Worm (Caenorhabditis elegans) whole organism, L3 larva: ENCODE results near the gene Y39B6A.42.

Experiments used
- R02D3.7 ChIP-seq: fragments of 150-350 bp; optimal IDR thresholded peaks from 2 replicates; lab custom pipeline; 2014; ENCODE audit warnings: missing biosample characterization, missing genetic modification characterization
- ZK546.5 ChIP-seq: sonication (generic microtip); optimal IDR thresholded peaks from 2 replicates; lab custom pipeline; 2017; ENCODE audit warnings: missing biosample characterization, missing genetic modification characterization
- aly-2 ChIP-seq: fragments of 150-350 bp; optimal IDR thresholded peaks from 2 replicates; lab custom pipeline; 2014; ENCODE audit warnings: missing biosample characterization, missing genetic modification characterization
- ama-1 ChIP-seq: fragments of 150-350 bp; optimal IDR thresholded peaks from 2 replicates; lab custom pipeline; 2018
- ceh-16 ChIP-seq: sonication (generic microtip); optimal IDR thresholded peaks from 2 replicates; lab custom pipeline; 2017; ENCODE audit warnings: missing biosample characterization, missing genetic modification characterization
- ceh-28 ChIP-seq: fragments of 150-350 bp; optimal IDR thresholded peaks from 2 replicates; lab custom pipeline; 2014; ENCODE audit warnings: missing biosample characterization, missing genetic modification reagents, missing genetic modification characterization
- ceh-82 ChIP-seq: fragments of 150-350 bp; optimal IDR thresholded peaks from 2 replicates; lab custom pipeline; 2014; ENCODE audit warnings: missing biosample characterization, missing genetic modification characterization
- ceh-9 ChIP-seq: sonication (generic microtip); optimal IDR thresholded peaks from 2 replicates; lab custom pipeline; 2018; ENCODE audit warnings: missing biosample characterization, missing genetic modification characterization
- daf-12 ChIP-seq: fragments of 150-350 bp; optimal IDR thresholded peaks from 2 replicates; lab custom pipeline; 2014; ENCODE audit warnings: missing biosample characterization, missing genetic modification reagents, missing genetic modification characterization
- egl-27 ChIP-seq: sonication (generic microtip); optimal IDR thresholded peaks from 4 replicates; lab custom pipeline; 2017; ENCODE audit warnings: missing biosample characterization, missing genetic modification reagents, missing genetic modification characterization
- egl-5 ChIP-seq: fragments of 150-350 bp; optimal IDR thresholded peaks from 2 replicates; lab custom pipeline; 2017; ENCODE audit warnings: missing biosample characterization, missing genetic modification reagents, missing genetic modification characterization, inconsistent platforms
- elt-1 ChIP-seq: fragments of 150-350 bp; optimal IDR thresholded peaks from 2 replicates; lab custom pipeline; 2014; ENCODE audit warnings: missing biosample characterization, missing genetic modification characterization
- elt-2 ChIP-seq: sonication (generic microtip); optimal IDR thresholded peaks from 2 replicates; lab custom pipeline; 2016; ENCODE audit warnings: missing genetic modification reagents, mild to moderate bottlenecking, missing genetic modification characterization, missing compliant biosample characterization
- elt-3 ChIP-seq, 3 experiments: fragments of 150-350 bp in 1 of 3; sonication (generic microtip) in 2 of 3; optimal IDR thresholded peaks; 2 replicates in 2 of 3; 4 replicates in 1 of 3; lab custom pipeline; 2014 to 2017; ENCODE audit warnings: missing biosample characterization in 3 of 3, missing genetic modification characterization in 3 of 3
- eor-1 ChIP-seq, 2 experiments: fragments of 150-350 bp; optimal IDR thresholded peaks; 2 replicates each; lab custom pipeline; 2014 to 2018; ENCODE audit warnings: missing biosample characterization in 2 of 2, missing genetic modification characterization in 2 of 2
- fkh-10 ChIP-seq: sonication (generic microtip); optimal IDR thresholded peaks from 2 replicates; lab custom pipeline; 2017; ENCODE audit warnings: missing biosample characterization, missing genetic modification reagents, missing genetic modification characterization
- fkh-2 ChIP-seq: fragments of 150-350 bp; optimal IDR thresholded peaks from 2 replicates; lab custom pipeline; 2014; ENCODE audit warnings: missing biosample characterization, missing genetic modification reagents, missing genetic modification characterization
- fos-1 ChIP-seq: fragments of 150-350 bp; optimal IDR thresholded peaks from 2 replicates; lab custom pipeline; 2014; ENCODE audit warnings: missing biosample characterization, missing genetic modification characterization
- hmg-11 ChIP-seq: sonication (generic microtip); optimal IDR thresholded peaks from 2 replicates; lab custom pipeline; 2016; ENCODE audit warnings: missing genetic modification characterization, missing compliant biosample characterization
- jun-1 ChIP-seq: fragments of 150-350 bp; optimal IDR thresholded peaks from 2 replicates; lab custom pipeline; 2014; ENCODE audit warnings: missing biosample characterization, missing genetic modification reagents, missing genetic modification characterization
- lin-15B ChIP-seq: fragments of 150-350 bp; optimal IDR thresholded peaks from 2 replicates; lab custom pipeline; 2014; ENCODE audit warnings: missing biosample characterization, missing genetic modification characterization
- lin-39 ChIP-seq: fragments of 150-350 bp; optimal IDR thresholded peaks from 2 replicates; lab custom pipeline; 2018; ENCODE audit warnings: missing biosample characterization, missing genetic modification reagents, missing genetic modification characterization
- lsy-12 ChIP-seq: sonication (generic microtip); optimal IDR thresholded peaks from 2 replicates; lab custom pipeline; 2016; ENCODE audit warnings: mild to moderate bottlenecking, missing genetic modification characterization, missing compliant biosample characterization
- mdl-1 ChIP-seq: fragments of 150-350 bp; optimal IDR thresholded peaks from 2 replicates; lab custom pipeline; 2014; ENCODE audit warnings: missing biosample characterization, missing genetic modification characterization
- mml-1 ChIP-seq: fragments of 150-350 bp; sonication (generic microtip); optimal IDR thresholded peaks from 3 replicates; lab custom pipeline; 2014; ENCODE audit warnings: missing biosample characterization, missing genetic modification characterization
- nfya-1 ChIP-seq: sonication (generic microtip); optimal IDR thresholded peaks from 2 replicates; lab custom pipeline; 2017; ENCODE audit warnings: missing genetic modification characterization, mild to moderate bottlenecking, missing compliant biosample characterization, antibody characterized with exemption, moderate library complexity; ENCODE audit not compliant: insufficient read depth
- nhr-11 ChIP-seq: fragments of 150-350 bp; optimal IDR thresholded peaks from 2 replicates; lab custom pipeline; 2014; ENCODE audit warnings: missing biosample characterization, missing genetic modification characterization
- nhr-12 ChIP-seq: fragments of 150-350 bp; optimal IDR thresholded peaks from 2 replicates; lab custom pipeline; 2014; ENCODE audit warnings: missing biosample characterization, missing genetic modification characterization
- nhr-23 ChIP-seq: fragments of 150-350 bp; optimal IDR thresholded peaks from 2 replicates; lab custom pipeline; 2014; ENCODE audit warnings: missing biosample characterization, missing genetic modification reagents, missing genetic modification characterization
- nhr-237 ChIP-seq: fragments of 150-350 bp; optimal IDR thresholded peaks from 2 replicates; lab custom pipeline; 2014; ENCODE audit warnings: missing biosample characterization, missing genetic modification characterization
- nhr-25 ChIP-seq: sonication (generic microtip); optimal IDR thresholded peaks from 2 replicates; lab custom pipeline; 2017; ENCODE audit warnings: missing biosample characterization, missing genetic modification characterization
- nhr-28 ChIP-seq: fragments of 150-350 bp; optimal IDR thresholded peaks from 2 replicates; lab custom pipeline; 2014; ENCODE audit warnings: missing biosample characterization, missing genetic modification characterization
- nhr-43 ChIP-seq: sonication (generic microtip); optimal IDR thresholded peaks from 2 replicates; lab custom pipeline; 2016; ENCODE audit warnings: mild to moderate bottlenecking, missing genetic modification characterization, missing compliant biosample characterization; ENCODE audit not compliant: poor library complexity, severe bottlenecking
- nhr-67 ChIP-seq: fragments of 150-350 bp; optimal IDR thresholded peaks from 2 replicates; lab custom pipeline; 2014; ENCODE audit warnings: missing biosample characterization, missing genetic modification characterization
- nhr-76 ChIP-seq: fragments of 150-350 bp; sonication (generic microtip); optimal IDR thresholded peaks from 5 replicates; lab custom pipeline; 2014; ENCODE audit warnings: missing biosample characterization, missing genetic modification characterization
- nhr-77 ChIP-seq: fragments of 150-350 bp; optimal IDR thresholded peaks from 2 replicates; lab custom pipeline; 2014; ENCODE audit warnings: missing biosample characterization, missing genetic modification characterization
- pha-4 ChIP-seq: fragments of 150-350 bp; optimal IDR thresholded peaks from 2 replicates; lab custom pipeline; 2014; ENCODE audit warnings: missing biosample characterization, missing genetic modification reagents, missing genetic modification characterization
- pqm-1 ChIP-seq: fragments of 150-350 bp; optimal IDR thresholded peaks from 2 replicates; lab custom pipeline; 2017; ENCODE audit warnings: missing biosample characterization, missing genetic modification characterization, inconsistent platforms
- sea-2 ChIP-seq: fragments of 150-350 bp; sonication (generic microtip); optimal IDR thresholded peaks from 4 replicates; lab custom pipeline; 2014; ENCODE audit warnings: missing biosample characterization, missing genetic modification reagents, missing genetic modification characterization
- skn-1 ChIP-seq: fragments of 150-350 bp; optimal IDR thresholded peaks from 2 replicates; lab custom pipeline; 2014; ENCODE audit warnings: missing biosample characterization, missing genetic modification characterization
- snpc-4 ChIP-seq: fragments of 150-350 bp; optimal IDR thresholded peaks from 2 replicates; lab custom pipeline; 2014; ENCODE audit warnings: missing biosample characterization, missing genetic modification characterization
- tbx-2 ChIP-seq: sonication (generic microtip); optimal IDR thresholded peaks from 2 replicates; lab custom pipeline; 2016; ENCODE audit warnings: mild to moderate bottlenecking, missing genetic modification characterization, missing compliant biosample characterization
- unc-39 ChIP-seq: sonication (generic microtip); optimal IDR thresholded peaks from 4 replicates; lab custom pipeline; 2017; ENCODE audit warnings: missing biosample characterization, missing genetic modification characterization
- unc-62 ChIP-seq: fragments of 150-350 bp; sonication (generic microtip); optimal IDR thresholded peaks from 4 replicates; lab custom pipeline; 2014; ENCODE audit warnings: missing biosample characterization, missing genetic modification reagents, missing genetic modification characterization
- zag-1 ChIP-seq: fragments of 150-350 bp; optimal IDR thresholded peaks from 2 replicates; lab custom pipeline; 2014; ENCODE audit warnings: missing biosample characterization, missing genetic modification characterization
- ztf-11 ChIP-seq: fragments of 150-350 bp; optimal IDR thresholded peaks from 2 replicates; lab custom pipeline; 2014; ENCODE audit warnings: missing biosample characterization, missing genetic modification characterization
- ztf-4 ChIP-seq: fragments of 150-350 bp; optimal IDR thresholded peaks from 2 replicates; lab custom pipeline; 2014; ENCODE audit warnings: missing biosample characterization, missing genetic modification characterization

The Y39B6A.42 gene

ce11 chrV:18990958-18991357 is 21.5 kb upstream of the Y39B6A.42 start:
- TF ChIP-seq elt-1, result no peak
- no peak for TF ChIP-seq nhr-28 (tag; lab: Kevin White, UChicago)
- no peak for TF ChIP-seq nhr-76 (tag; lab: Kevin White, UChicago)
- TF ChIP-seq nfya-1, result no peak
- TF ChIP-seq ztf-11, result no peak
- TF ChIP-seq eor-1 (tag; optimal IDR thresholded peaks at IDR 0.05; lab: Kevin White, UChicago), result no peak
- no peak for TF ChIP-seq mml-1
- TF ChIP-seq unc-62, result no peak
- no peak for TF ChIP-seq fos-1 (tag; lab: Kevin White, UChicago)

- no peak for TF ChIP-seq lsy-12 (tag; lab: Kevin White, UChicago)
- TF ChIP-seq snpc-4 (tag; lab: Kevin White, UChicago), result no peak
- TF ChIP-seq fos-1 (tag; lab: Kevin White, UChicago), result no peak
- no peak for TF ChIP-seq elt-3 (tag; optimal IDR thresholded peaks at IDR 0.05; lab: Kevin White, UChicago)
- no peak for TF ChIP-seq nhr-12 (tag; lab: Kevin White, UChicago)
- TF ChIP-seq nhr-77 (tag; lab: Kevin White, UChicago), result no peak
- TF ChIP-seq ama-1 (lab: Kevin White, UChicago), result no peak
- TF ChIP-seq ceh-16, result no peak
- TF ChIP-seq egl-27 (tag; lab: Kevin White, UChicago), result no peak
- peak; percentile 33 for TF ChIP-seq elt-2 (tag; lab: Kevin White, UChicago)
- peak; percentile 58 for TF ChIP-seq nfya-1
- peak; percentile 28 for TF ChIP-seq egl-5 (tag; lab: Kevin White, UChicago)
- TF ChIP-seq ceh-82 (tag; lab: Kevin White, UChicago), result no peak
- TF ChIP-seq jun-1 (tag; lab: Kevin White, UChicago), result peak; percentile 10
- TF ChIP-seq sea-2 (GFP tag; lab: Kevin White, UChicago), result no peak
- no peak for TF ChIP-seq zag-1 (tag; lab: Kevin White, UChicago)
- no peak for TF ChIP-seq daf-12 (tag; lab: Kevin White, UChicago)
- TF ChIP-seq R02D3.7, result peak; percentile 51
- peak; percentile 61 for TF ChIP-seq lin-15B
- no peak for TF ChIP-seq ztf-4 (tag; lab: Kevin White, UChicago)
- no peak for TF ChIP-seq nhr-28 (tag; lab: Kevin White, UChicago)
- peak; percentile 38 for TF ChIP-seq nhr-43 (tag; lab: Kevin White, UChicago)
- TF ChIP-seq unc-39 (tag; lab: Kevin White, UChicago), result no peak
- TF ChIP-seq unc-62, result no peak
- no peak for TF ChIP-seq nhr-11
- TF ChIP-seq fkh-10 (GFP tag; lab: Kevin White, UChicago), result peak; percentile 2
- peak; percentile 49 for TF ChIP-seq lin-39 (tag; lab: Kevin White, UChicago)
- no peak for TF ChIP-seq ceh-9 (tag; lab: Kevin White, UChicago)
- peak; percentile 54 for TF ChIP-seq nhr-25 (tag; lab: Kevin White, UChicago)
- no peak for TF ChIP-seq mdl-1
- TF ChIP-seq pha-4 (tag; lab: Kevin White, UChicago), result peak; percentile 74
- no peak for TF ChIP-seq nhr-237 (tag; lab: Kevin White, UChicago)
- no peak for TF ChIP-seq nhr-67 (tag; lab: Kevin White, UChicago)
- no peak for TF ChIP-seq eor-1 (tag; optimal IDR thresholded peaks at IDR 0.05; lab: Kevin White, UChicago)
- TF ChIP-seq ztf-11, result no peak
- no peak for TF ChIP-seq elt-1
- no peak for TF ChIP-seq pqm-1 (tag; lab: Kevin White, UChicago)
- TF ChIP-seq hmg-11, result peak; percentile 61
- TF ChIP-seq ceh-28, result peak; percentile 54
- no peak for TF ChIP-seq nhr-76 (tag; lab: Kevin White, UChicago)
- TF ChIP-seq tbx-2 (tag; lab: Kevin White, UChicago), result peak; percentile 35
- no peak for TF ChIP-seq skn-1 (tag; lab: Kevin White, UChicago)
- no peak for TF ChIP-seq fkh-2
- TF ChIP-seq aly-2, result no peak
- peak; percentile 63 for TF ChIP-seq nhr-23 (tag; lab: Kevin White, UChicago)
- TF ChIP-seq mml-1, result no peak
- no peak for TF ChIP-seq ZK546.5 (tag; lab: Kevin White, UChicago)
These were observed 20.9 kb upstream of the Y39B6A.42 start, which contains the start of the genes reps-1 and Y39B6A.37 for ce11 chrV:18990238-18990901. Gene reps-1 (minus strand): TSS chrV:18990500. Gene Y39B6A.37 (plus strand): TSS chrV:18990851.
